Fruit fly (Drosophila melanogaster) whole organism, embryonic: Measurements from ENCODE around the gene Polr1D.

Experiments used
- ATbp ChIP-seq: fragments of 200-800 bp; sonication (Bioruptor generic); optimal IDR thresholded peaks from 2 replicates; lab custom pipeline; 2017; ENCODE audit warnings: missing biosample characterization, mild to moderate bottlenecking, missing genetic modification characterization, missing genetic modification reagents
- Adf1 ChIP-seq: fragments of 200-800 bp; sonication (Bioruptor generic); IDR thresholded peaks from 2 replicates; pipeline ENCODE4 v1.3.6; 2022; ENCODE audit warnings: missing biosample characterization, missing genetic modification characterization
- CG10321 ChIP-seq: fragments of 200-800 bp; sonication (Bioruptor generic); IDR thresholded peaks from 2 replicates; pipeline ENCODE4 v1.3.6; 2022; ENCODE audit warnings: missing biosample characterization, missing genetic modification characterization
- CG10431 ChIP-seq: fragments of 200-800 bp; sonication (Bioruptor generic); optimal IDR thresholded peaks from 3 replicates; lab custom pipeline; 2018; ENCODE audit warnings: missing biosample characterization, mild to moderate bottlenecking, missing genetic modification characterization
- CG11696 ChIP-seq: fragments of 200-800 bp; sonication (Bioruptor generic); IDR thresholded peaks from 2 replicates; pipeline ENCODE4 v1.3.6; 2022; ENCODE audit warnings: missing biosample characterization, missing genetic modification characterization
- CG1792 ChIP-seq: fragments of 200-800 bp; sonication (Bioruptor generic); optimal IDR thresholded peaks from 2 replicates; lab custom pipeline; 2016; ENCODE audit warnings: missing biosample characterization, missing genetic modification characterization
- CG2116 ChIP-seq: fragments of 200-800 bp; sonication (Bioruptor generic); optimal IDR thresholded peaks from 3 replicates; lab custom pipeline; 2018; ENCODE audit warnings: missing biosample characterization, mild to moderate bottlenecking, missing genetic modification characterization
- CG2199 ChIP-seq: fragments of 200-800 bp; sonication (Bioruptor generic); IDR thresholded peaks from 3 replicates; pipeline ENCODE4 v1.3.6; 2022; ENCODE audit warnings: missing biosample characterization, missing genetic modification characterization
- CG4282 ChIP-seq: fragments of 200-800 bp; sonication (Bioruptor generic); optimal IDR thresholded peaks from 2 replicates; lab custom pipeline; 2016; ENCODE audit warnings: missing biosample characterization, missing genetic modification characterization
- CG4617 ChIP-seq: fragments of 200-800 bp; sonication (Bioruptor generic); optimal IDR thresholded peaks from 3 replicates; lab custom pipeline; 2016; ENCODE audit warnings: missing biosample characterization, missing genetic modification characterization, borderline replicate concordance
- CG5180 ChIP-seq: fragments of 200-800 bp; sonication (Bioruptor generic); optimal IDR thresholded peaks from 3 replicates; lab custom pipeline; 2017; ENCODE audit warnings: missing biosample characterization, missing genetic modification characterization, mild to moderate bottlenecking, moderate library complexity, missing genetic modification reagents
- CG6272 ChIP-seq: fragments of 200-800 bp; sonication (Bioruptor generic); IDR thresholded peaks from 2 replicates; pipeline ENCODE4 v1.3.6; 2022; ENCODE audit warnings: missing biosample characterization, missing genetic modification characterization
- CG8089 ChIP-seq: fragments of 200-800 bp; sonication (Bioruptor generic); optimal IDR thresholded peaks from 3 replicates; lab custom pipeline; 2016; ENCODE audit warnings: missing biosample characterization, missing genetic modification characterization
- CG9215 ChIP-seq: fragments of 200-800 bp; sonication (Bioruptor generic); IDR thresholded peaks from 2 replicates; pipeline ENCODE4 v1.3.6; 2022; ENCODE audit warnings: missing biosample characterization, missing genetic modification characterization
- CG9437 ChIP-seq: fragments of 200-800 bp; sonication (Bioruptor generic); optimal IDR thresholded peaks from 2 replicates; lab custom pipeline; 2018; ENCODE audit warnings: missing biosample characterization, mild to moderate bottlenecking, missing genetic modification characterization
- Deaf1 ChIP-seq: fragments of 200-800 bp; optimal IDR thresholded peaks from 3 replicates; lab custom pipeline; 2019; ENCODE audit warnings: missing biosample characterization, mild to moderate bottlenecking, missing genetic modification characterization, moderate library complexity
- E2f2 ChIP-seq: fragments of 200-800 bp; sonication (Bioruptor generic); IDR thresholded peaks from 2 replicates; pipeline ENCODE4 v1.3.6; 2022; ENCODE audit warnings: missing biosample characterization, missing genetic modification characterization
- HHEX ChIP-seq: fragments of 200-800 bp; sonication (Bioruptor generic); optimal IDR thresholded peaks from 3 replicates; lab custom pipeline; 2017; ENCODE audit warnings: missing biosample characterization, mild to moderate bottlenecking, missing genetic modification characterization, missing genetic modification reagents
- HLH3B ChIP-seq: fragments of 200-800 bp; sonication (Bioruptor generic); IDR thresholded peaks from 2 replicates; pipeline ENCODE4 v1.3.6; 2022; ENCODE audit warnings: missing biosample characterization, missing genetic modification characterization
- MESR4 ChIP-seq: fragments of 200-800 bp; sonication (Bioruptor generic); optimal IDR thresholded peaks from 2 replicates; lab custom pipeline; 2018; ENCODE audit warnings: missing biosample characterization, mild to moderate bottlenecking, missing genetic modification characterization, moderate library complexity
- Nf-YC ChIP-seq: fragments of 200-800 bp; optimal IDR thresholded peaks from 3 replicates; lab custom pipeline; 2019; ENCODE audit warnings: missing biosample characterization, mild to moderate bottlenecking, missing genetic modification characterization, moderate library complexity
- PHDP ChIP-seq: fragments of 200-800 bp; sonication (Bioruptor generic); optimal IDR thresholded peaks from 3 replicates; lab custom pipeline; 2018; ENCODE audit warnings: missing biosample characterization, mild to moderate bottlenecking, missing genetic modification characterization, moderate library complexity
- Rfx ChIP-seq: fragments of 200-800 bp; sonication (Bioruptor generic); IDR thresholded peaks from 2 replicates; pipeline ENCODE4 v1.3.6; 2022; ENCODE audit warnings: missing biosample characterization, missing genetic modification characterization
- Sox100B ChIP-seq: fragments of 200-800 bp; sonication (Bioruptor generic); optimal IDR thresholded peaks from 3 replicates; lab custom pipeline; 2018; ENCODE audit warnings: missing biosample characterization, mild to moderate bottlenecking, missing genetic modification characterization
- Trl ChIP-seq, 3 experiments: fragments of >200 bp in 2 of 3; fragments of 200-800 bp in 1 of 3; sonication (Bioruptor generic) in 1 of 3; optimal IDR thresholded peaks; 2 replicates in 1 of 3; 3 replicates in 2 of 3; lab custom pipeline; 2016 to 2017; ENCODE audit warnings: missing biosample characterization in 1 of 3, missing genetic modification characterization in 1 of 3
- YL-1 ChIP-seq: fragments of 200-800 bp; sonication (Bioruptor generic); optimal IDR thresholded peaks from 3 replicates; lab custom pipeline; 2017; ENCODE audit warnings: missing biosample characterization, mild to moderate bottlenecking, missing genetic modification characterization
- abd-A ChIP-seq: fragments of 200-800 bp; sonication (Bioruptor generic); optimal IDR thresholded peaks from 3 replicates; lab custom pipeline; 2019; ENCODE audit warnings: missing biosample characterization, mild to moderate bottlenecking, missing genetic modification characterization, moderate library complexity
- bcd ChIP-seq: fragments of 200-800 bp; sonication (Bioruptor generic); optimal IDR thresholded peaks from 2 replicates; lab custom pipeline; 2017; ENCODE audit warnings: missing biosample characterization, mild to moderate bottlenecking, missing genetic modification characterization
- cato ChIP-seq: fragments of 200-800 bp; sonication (Bioruptor generic); optimal IDR thresholded peaks from 2 replicates; lab custom pipeline; 2016; ENCODE audit warnings: missing biosample characterization, missing genetic modification characterization, borderline replicate concordance
- chif ChIP-seq, 2 experiments: fragments of 200-800 bp; sonication (Bioruptor generic); optimal IDR thresholded peaks; 3 replicates each; lab custom pipeline; 2016; ENCODE audit warnings: missing biosample characterization in 2 of 2, missing genetic modification characterization in 2 of 2
- crc ChIP-seq: fragments of 200-800 bp; sonication (Bioruptor generic); optimal IDR thresholded peaks from 2 replicates; lab custom pipeline; 2016; ENCODE audit warnings: missing biosample characterization, missing genetic modification characterization
- croc ChIP-seq: fragments of 200-800 bp; sonication (Bioruptor generic); conservative IDR thresholded peaks from 3 replicates; pipeline ENCODE4 v1.3.6; 2022; ENCODE audit warnings: missing biosample characterization, missing genetic modification characterization
- crol ChIP-seq: fragments of 200-800 bp; sonication (Bioruptor generic); IDR thresholded peaks from 2 replicates; pipeline ENCODE4 v1.3.6; 2022; ENCODE audit warnings: missing biosample characterization, missing genetic modification characterization
- exex ChIP-seq: fragments of 200-800 bp; sonication (Bioruptor generic); optimal IDR thresholded peaks from 4 replicates; lab custom pipeline; 2018; ENCODE audit warnings: missing biosample characterization, mild to moderate bottlenecking, missing genetic modification characterization, moderate library complexity
- grn ChIP-seq: fragments of 200-800 bp; sonication (Bioruptor generic); optimal IDR thresholded peaks from 3 replicates; lab custom pipeline; 2017; ENCODE audit warnings: missing biosample characterization, missing genetic modification characterization
- insv ChIP-seq, 2 experiments: fragments of 200-800 bp; sonication (Bioruptor generic); optimal IDR thresholded peaks; 3 replicates each; lab custom pipeline; 2016 to 2018; ENCODE audit warnings: missing biosample characterization in 2 of 2, missing genetic modification characterization in 2 of 2
- inv ChIP-seq: fragments of 200-800 bp; sonication (Bioruptor generic); IDR thresholded peaks from 2 replicates; pipeline ENCODE4 v1.3.6; 2022; ENCODE audit warnings: missing biosample characterization, missing genetic modification characterization; ENCODE audit not compliant: partially characterized antibody
- mld ChIP-seq: fragments of 200-800 bp; sonication (Bioruptor generic); IDR thresholded peaks from 3 replicates; pipeline ENCODE4 v1.3.6; 2022; ENCODE audit warnings: missing biosample characterization, missing genetic modification characterization; ENCODE audit not compliant: partially characterized antibody
- nerfin-2 ChIP-seq: fragments of 200-800 bp; sonication (Bioruptor generic); IDR thresholded peaks from 2 replicates; pipeline ENCODE4 v1.3.6; 2022; ENCODE audit warnings: missing biosample characterization, missing genetic modification characterization; ENCODE audit not compliant: partially characterized antibody
- pan ChIP-seq, 4 experiments: fragments of >200 bp in 3 of 4; fragments of 200-800 bp in 1 of 4; sonication (Bioruptor generic) in 1 of 4; optimal IDR thresholded peaks in 3 of 4; IDR thresholded peaks in 1 of 4; 2 replicates each; pipeline versions ENCODE4 v1.3.6 to Lab custom; 2017 to 2022; ENCODE audit warnings: missing biosample characterization in 2 of 4, missing genetic modification characterization in 2 of 4, mixed read lengths in 1 of 4
- pita ChIP-seq: fragments of 200-800 bp; sonication (Bioruptor generic); optimal IDR thresholded peaks from 2 replicates; lab custom pipeline; 2017; ENCODE audit warnings: missing biosample characterization, mild to moderate bottlenecking, missing genetic modification characterization
- scrt ChIP-seq: fragments of 200-800 bp; sonication (Bioruptor generic); optimal IDR thresholded peaks from 2 replicates; lab custom pipeline; 2018; ENCODE audit warnings: missing biosample characterization, mild to moderate bottlenecking, missing genetic modification characterization, moderate library complexity
- sim ChIP-seq: fragments of 200-800 bp; sonication (Bioruptor generic); IDR thresholded peaks from 2 replicates; pipeline ENCODE4 v1.3.6; 2022; ENCODE audit warnings: missing biosample characterization, missing genetic modification characterization
- slbo ChIP-seq: fragments of 200-800 bp; sonication (Bioruptor generic); IDR thresholded peaks from 2 replicates; pipeline ENCODE4 v1.3.6; 2022; ENCODE audit warnings: missing biosample characterization, missing genetic modification characterization
- slou ChIP-seq: fragments of 200-800 bp; sonication (Bioruptor generic); optimal IDR thresholded peaks from 3 replicates; lab custom pipeline; 2016; ENCODE audit warnings: missing biosample characterization, missing genetic modification characterization
- slp2 ChIP-seq: fragments of 200-800 bp; sonication (Bioruptor generic); optimal IDR thresholded peaks from 2 replicates; lab custom pipeline; 2016; ENCODE audit warnings: missing biosample characterization, missing genetic modification characterization
- stc ChIP-seq: fragments of 200-800 bp; sonication (Bioruptor generic); IDR thresholded peaks from 2 replicates; pipeline ENCODE4 v1.3.6; 2022; ENCODE audit warnings: missing biosample characterization, missing genetic modification characterization
- tll ChIP-seq, 2 experiments: fragments of 200-800 bp in 1 of 2; fragments of >200 bp in 1 of 2; sonication (Bioruptor generic) in 1 of 2; optimal IDR thresholded peaks; 2 replicates each; lab custom pipeline; 2017 to 2019; ENCODE audit warnings: missing biosample characterization in 2 of 2, missing genetic modification characterization in 2 of 2, mild to moderate bottlenecking in 1 of 2, moderate library complexity in 1 of 2
- usp ChIP-seq: fragments of >200 bp; optimal IDR thresholded peaks from 2 replicates; lab custom pipeline; 2017; ENCODE audit warnings: missing biosample characterization, missing genetic modification characterization
- zen ChIP-seq: fragments of 200-800 bp; sonication (Bioruptor generic); optimal IDR thresholded peaks from 3 replicates; lab custom pipeline; 2018; ENCODE audit warnings: missing biosample characterization, mild to moderate bottlenecking, missing genetic modification characterization, moderate library complexity

Polr1D gene

DNA sequence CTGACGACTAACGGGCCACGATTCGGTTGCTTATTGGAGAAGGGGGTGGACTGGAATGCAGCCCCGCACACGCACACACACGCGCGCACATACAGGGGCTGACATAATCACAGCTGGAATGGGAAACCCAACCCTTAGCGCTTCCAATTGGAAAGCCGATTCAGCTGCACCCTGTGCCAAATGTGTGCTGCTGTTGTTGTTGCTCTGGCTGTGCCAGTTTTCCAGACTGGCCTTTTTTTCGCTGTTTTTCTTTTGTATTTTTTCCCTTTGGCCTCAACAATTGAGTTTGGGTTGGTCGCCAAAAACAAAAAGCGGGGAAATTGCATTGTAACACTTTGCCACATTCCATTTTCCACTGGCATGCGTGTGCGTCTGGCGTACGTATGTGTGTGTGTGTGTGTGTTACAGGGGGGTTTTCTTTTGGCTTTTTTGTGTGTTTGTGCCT is 51.7 kb downstream of the Polr1D start (continued):
- TF ChIP-seq CG9437 (GFP tag; lab: Kevin White, UChicago) (no peak), CG5180 (GFP tag; lab: Kevin White, UChicago) (no peak), abd-A (tag; lab: Kevin White, UChicago) (peak; percentile 1), stc (no peak), pita (GFP tag; lab: Kevin White, UChicago) (no peak), CG9215 (GFP tag; lab: Robert Waterston, UW) (no peak), chif (GFP tag; optimal IDR thresholded peaks at IDR 0.05; lab: Kevin White, UChicago) (no peak), slou (GFP tag; lab: Kevin White, UChicago) (no peak), HHEX (GFP tag; lab: Kevin White, UChicago) (no peak), ATbp (GFP tag; lab: Kevin White, UChicago) (no peak), Deaf1 (tag; lab: Kevin White, UChicago) (peak; percentile 78), pan (optimal IDR thresholded peaks at IDR 0.05; lab: Kevin White, UChicago) (no peak), pan (GFP tag; optimal IDR thresholded peaks at IDR 0.05 in 1 of 2, IDR thresholded peaks at IDR 0.05 in 1 of 2) (no peak), CG11696 (GFP tag; lab: Robert Waterston, UW) (no peak), Trl (optimal IDR thresholded peaks at IDR 0.05; lab: Kevin White, UChicago) (no peak), Trl (GFP tag; optimal IDR thresholded peaks at IDR 0.05; lab: Kevin White, UChicago) (no peak), MESR4 (no peak), YL-1 (GFP tag; lab: Kevin White, UChicago) (no peak), CG4282 (GFP tag; lab: Kevin White, UChicago) (no peak), crc (GFP tag; lab: Kevin White, UChicago) (no peak), crol (GFP tag; lab: Robert Waterston, UW) (peak; percentile 25; the same call in 1 of the 2 replicates), Rfx (GFP tag; lab: Robert Waterston, UW) (no peak), tll (GFP tag; optimal IDR thresholded peaks at IDR 0.05; lab: Kevin White, UChicago) (no peak), E2f2 (GFP tag; lab: Robert Waterston, UW) (no peak), CG2116 (GFP tag; lab: Kevin White, UChicago) (no peak), CG6272 (GFP tag; lab: Robert Waterston, UW) (no peak), Sox100B (GFP tag; lab: Kevin White, UChicago) (no peak), HLH3B (0 out of 2 replicates have a peak, but pooled peaks have one; percentile 27), nerfin-2 (GFP tag; lab: Robert Waterston, UW) (no peak), croc (no peak), cato (no peak), slbo (GFP tag; lab: Robert Waterston, UW) (no peak), usp (GFP tag; lab: Kevin White, UChicago) (no peak), grn (GFP tag; lab: Kevin White, UChicago) (no peak), CG4617 (no peak), exex (tag; lab: Kevin White, UChicago) (no peak), CG10431 (GFP tag; lab: Kevin White, UChicago) (no peak), mld (GFP tag; lab: Robert Waterston, UW) (no peak), PHDP (tag; lab: Kevin White, UChicago) (no peak), Nf-YC (tag; lab: Kevin White, UChicago) (peak; percentile 95), inv (GFP tag; lab: Robert Waterston, UW) (no peak), slp2 (no peak), sim (no peak), CG2199 (no peak), CG8089 (GFP tag; lab: Kevin White, UChicago) (no peak), zen (no peak), scrt (GFP tag; lab: Kevin White, UChicago) (no peak), CG10321 (no peak), bcd (no peak), CG1792 (GFP tag; lab: Kevin White, UChicago) (no peak), insv (GFP tag; optimal IDR thresholded peaks at IDR 0.05; lab: Kevin White, UChicago) (peak; percentile 21 to 88), Adf1 (GFP tag; lab: Robert Waterston, UW) (peak; percentile 24; the same call in 1 of the 2 replicates)
